Fruit fly (Drosophila melanogaster) Kc167 (cell line): ENCODE data around the gene CG16820.

Experiments
- Sin3A ChIP-seq: fragments of >200 bp; optimal IDR thresholded peaks from 2 replicates; lab custom pipeline; 2018; ENCODE audit warnings: missing external identifiers
- h ChIP-seq: fragments of >200 bp; optimal IDR thresholded peaks from 3 replicates; lab custom pipeline; 2018; ENCODE audit warnings: missing external identifiers

DNA sequence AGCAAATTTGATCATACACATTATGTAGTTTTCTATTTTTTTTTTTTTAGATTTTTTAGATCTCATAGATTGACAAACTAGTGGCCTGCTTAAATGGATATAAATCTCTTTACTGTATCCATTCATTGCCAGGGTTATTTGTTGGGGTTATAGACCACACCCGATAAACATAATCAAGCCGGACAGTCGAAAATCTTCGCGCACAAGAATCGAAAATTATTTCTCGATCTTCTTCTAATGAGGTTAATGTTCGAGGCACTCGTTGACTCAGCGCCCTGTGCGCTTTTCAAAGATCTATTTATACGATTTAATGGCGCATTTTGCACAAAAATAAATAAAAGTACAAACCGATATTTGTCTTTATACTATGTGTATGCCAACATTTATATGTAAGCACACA is 13.6 kb downstream of the CG16820 start, which contains the start of gene CG31730:
- TF ChIP-seq Sin3A (lab: Kevin White, UChicago), result no peak
- no peak for TF ChIP-seq h (lab: Kevin White, UChicago)
